Fruit fly (Drosophila melanogaster) whole organism, larva: ENCODE data around the gene CG6168.

Experiments used
- noc ChIP-seq: fragments of 200-800 bp; sonication (Bioruptor generic); optimal IDR thresholded peaks from 3 replicates; lab custom pipeline; 2019; ENCODE audit warnings: missing biosample characterization, mild to moderate bottlenecking, missing genetic modification characterization, moderate library complexity

Gene CG6168

dm6 chr3L:11293378-11293777 lies 28.1 kb downstream of the CG6168 start:
- TF ChIP-seq noc (tag; lab: Kevin White, UChicago), result no peak

dm6 chr3L:11292180-11292727 lies 29.3 kb downstream of the CG6168 start:
- TF ChIP-seq noc (tag; lab: Kevin White, UChicago), result peak; percentile 60

- TF ChIP-seq noc (tag; lab: Kevin White, UChicago), result peak; percentile 65
Measured at dm6 chr3L:11291298-11292167, 30.0 kb downstream of the CG6168 start.

- no peak for TF ChIP-seq noc (tag; lab: Kevin White, UChicago)
Measured at dm6 chr3L:11290796-11291195, 30.7 kb downstream of the CG6168 start.

dm6 chr3L:11290200-11290599 lies 31.3 kb downstream of the CG6168 start:
- TF ChIP-seq noc (tag; lab: Kevin White, UChicago), result no peak

dm6 chr3L:11289130-11289716 lies 32.3 kb downstream of the CG6168 start:
- no peak for TF ChIP-seq noc (tag; lab: Kevin White, UChicago)

- TF ChIP-seq noc (tag; lab: Kevin White, UChicago), result no peak
Measured at dm6 chr3L:11287977-11288376, 33.5 kb downstream of the CG6168 start.

dm6 chr3L:11286603-11287011 lies 34.9 kb downstream of the CG6168 start:
- TF ChIP-seq noc (tag; lab: Kevin White, UChicago), result no peak

dm6 chr3L:11285572-11286276 lies 35.8 kb downstream of the CG6168 start:
- peak; percentile 13 for TF ChIP-seq noc (tag; lab: Kevin White, UChicago)

- no peak for TF ChIP-seq noc (tag; lab: Kevin White, UChicago)
Measured at dm6 chr3L:11285066-11285465, 36.5 kb downstream of the CG6168 start.

- peak; percentile 23 for TF ChIP-seq noc (tag; lab: Kevin White, UChicago)
Measured at dm6 chr3L:11284091-11285023, 37.2 kb downstream of the CG6168 start.

dm6 chr3L:11280574-11281135 lies 40.9 kb downstream of the CG6168 start:
- TF ChIP-seq noc (tag; lab: Kevin White, UChicago), result no peak

- TF ChIP-seq noc (tag; lab: Kevin White, UChicago), result no peak
Measured at dm6 chr3L:11279321-11279827, 42.1 kb downstream of the CG6168 start.
